Fruit fly (Drosophila melanogaster) whole organism: ENCODE measurements around the gene pho.

Experiments
- CG8478 ChIP-seq: fragments of >200 bp; optimal IDR thresholded peaks from 2 replicates; lab custom pipeline; 2018; ENCODE audit warnings: inconsistent platforms
- pan ChIP-seq: fragments of >200 bp; optimal IDR thresholded peaks from 2 replicates; lab custom pipeline; 2017
- psq ChIP-seq: fragments of >200 bp; optimal IDR thresholded peaks from 2 replicates; lab custom pipeline; 2017
- usp ChIP-seq: fragments of >200 bp; optimal IDR thresholded peaks from 2 replicates; lab custom pipeline; 2017; ENCODE audit warnings: missing biosample characterization, missing genetic modification characterization, mixed read lengths

dm6 chr4:1185468-1185867 is 4.0 kb upstream of the pho start, which contains the start of gene CG33521:
- TF ChIP-seq pan (lab: Kevin White, UChicago) (no peak), CG8478 (no peak), psq (lab: Kevin White, UChicago) (no peak), usp (GFP tag; lab: Kevin White, UChicago) (no peak)
